Fruit fly (Drosophila melanogaster) whole organism, embryonic: ENCODE results near the gene me31B.

Experiments used
- B-H1 ChIP-seq: fragments of 200-800 bp; sonication (Bioruptor generic); IDR thresholded peaks from 3 replicates; pipeline ENCODE4 v1.3.6; 2022; ENCODE audit warnings: missing biosample characterization, missing genetic modification characterization
- BtbVII ChIP-seq: fragments of 200-800 bp; sonication (Bioruptor generic); optimal IDR thresholded peaks from 3 replicates; lab custom pipeline; 2017; ENCODE audit warnings: missing biosample characterization, mild to moderate bottlenecking, missing genetic modification characterization
- CG12659 ChIP-seq: fragments of 200-800 bp; sonication (Bioruptor generic); optimal IDR thresholded peaks from 3 replicates; lab custom pipeline; 2017; ENCODE audit warnings: mild to moderate bottlenecking, missing biosample characterization, missing genetic modification reagents, missing genetic modification characterization
- CG12744 ChIP-seq: fragments of 200-800 bp; sonication (Bioruptor generic); optimal IDR thresholded peaks from 2 replicates; lab custom pipeline; 2016; ENCODE audit warnings: missing biosample characterization, missing genetic modification characterization
- CG30403 ChIP-seq: fragments of 200-800 bp; sonication (Bioruptor generic); optimal IDR thresholded peaks from 3 replicates; lab custom pipeline; 2016; ENCODE audit warnings: missing biosample characterization, missing genetic modification characterization
- MBD-R2 ChIP-seq: fragments of 200-800 bp; sonication (Bioruptor generic); IDR thresholded peaks from 2 replicates; pipeline ENCODE4 v1.3.6; 2022; ENCODE audit warnings: missing biosample characterization, missing genetic modification characterization
- MESR4 ChIP-seq: fragments of 200-800 bp; sonication (Bioruptor generic); optimal IDR thresholded peaks from 2 replicates; lab custom pipeline; 2018; ENCODE audit warnings: missing biosample characterization, mild to moderate bottlenecking, missing genetic modification characterization, moderate library complexity
- Myb ChIP-seq: fragments of 200-800 bp; sonication (Bioruptor generic); optimal IDR thresholded peaks from 2 replicates; lab custom pipeline; 2016; ENCODE audit warnings: missing biosample characterization, missing genetic modification characterization
- Poxn ChIP-seq: fragments of 200-800 bp; sonication (Bioruptor generic); IDR thresholded peaks from 2 replicates; pipeline ENCODE4 v1.3.6; 2022; ENCODE audit warnings: missing biosample characterization, missing genetic modification characterization
- Sry-β ChIP-seq: fragments of 200-800 bp; sonication (Bioruptor generic); optimal IDR thresholded peaks from 2 replicates; lab custom pipeline; 2018; ENCODE audit warnings: missing biosample characterization, mild to moderate bottlenecking, missing genetic modification characterization, moderate library complexity
- ac ChIP-seq: fragments of 200-800 bp; sonication (Bioruptor generic); optimal IDR thresholded peaks from 3 replicates; lab custom pipeline; 2017; ENCODE audit warnings: missing biosample characterization, mild to moderate bottlenecking, missing genetic modification characterization
- bowl ChIP-seq: fragments of 200-800 bp; sonication (Bioruptor generic); IDR thresholded peaks from 2 replicates; pipeline ENCODE4 v1.3.6; 2022; ENCODE audit warnings: missing biosample characterization, missing genetic modification characterization
- scrt ChIP-seq: fragments of 200-800 bp; sonication (Bioruptor generic); optimal IDR thresholded peaks from 2 replicates; lab custom pipeline; 2018; ENCODE audit warnings: missing biosample characterization, mild to moderate bottlenecking, missing genetic modification characterization, moderate library complexity

DNA sequence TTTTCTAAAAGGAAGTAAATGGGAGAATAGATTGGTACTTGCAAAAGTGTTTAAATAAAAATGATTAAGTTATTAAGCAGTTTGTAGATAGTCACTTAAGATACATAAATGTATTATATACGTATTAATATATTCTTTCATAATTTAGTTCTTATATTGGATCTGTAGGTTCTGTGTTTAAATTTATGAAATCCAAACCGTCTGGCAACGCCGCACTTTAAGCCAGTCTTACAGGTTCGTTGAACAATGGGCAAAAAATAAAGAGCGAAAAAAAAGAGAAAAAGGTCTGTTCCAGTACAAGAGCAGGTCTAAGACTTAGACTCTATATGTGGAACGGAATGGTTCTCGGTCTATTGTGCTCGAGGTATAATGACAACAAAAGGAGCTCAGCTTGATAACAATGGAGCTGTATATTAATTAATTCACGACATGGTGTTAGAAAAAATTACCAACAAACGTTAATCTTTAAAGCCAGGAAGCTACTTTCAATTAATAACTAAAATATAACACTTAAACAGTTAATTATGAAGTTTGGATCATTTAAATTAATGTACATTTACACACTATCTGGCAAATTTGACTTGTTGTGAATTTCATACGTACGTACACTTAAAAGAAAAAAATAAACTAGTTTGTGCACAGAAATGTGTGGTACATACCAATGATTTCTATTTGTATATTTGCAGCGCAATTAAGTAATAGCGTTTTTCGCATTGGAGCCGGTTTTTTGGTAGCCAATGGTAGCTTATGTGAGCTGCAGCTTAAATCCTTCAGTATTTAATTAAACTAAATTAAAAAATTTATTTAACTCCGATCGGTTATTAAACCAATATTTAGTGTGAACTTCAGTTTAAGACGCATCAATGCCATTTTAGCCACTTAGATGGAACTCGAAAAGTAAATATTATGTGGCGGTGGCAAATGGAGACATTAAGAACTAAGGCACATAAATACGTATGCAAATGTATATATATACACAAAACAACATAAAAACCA lies 30.0 kb upstream of the me31B start, which contains the start of gene CG5731:
- 0 out of 2 replicates have a peak, but pooled peaks have one; percentile 17 for TF ChIP-seq MBD-R2 (GFP tag; lab: Robert Waterston, UW)
- TF ChIP-seq scrt (GFP tag; lab: Kevin White, UChicago): no peak
- TF ChIP-seq BtbVII (GFP tag; lab: Kevin White, UChicago): no peak
- no peak for TF ChIP-seq ac (GFP tag; lab: Kevin White, UChicago)
- no peak for TF ChIP-seq CG30403 (GFP tag; lab: Kevin White, UChicago)
- no peak for TF ChIP-seq B-H1
- TF ChIP-seq bowl: no peak
- no peak for TF ChIP-seq CG12744 (GFP tag; lab: Kevin White, UChicago)
- no peak for TF ChIP-seq Sry-β (GFP tag; lab: Kevin White, UChicago)
- TF ChIP-seq CG12659 (GFP tag; lab: Kevin White, UChicago): no peak
- TF ChIP-seq Myb (GFP tag; lab: Kevin White, UChicago): no peak
- no peak for TF ChIP-seq Poxn (GFP tag; lab: Robert Waterston, UW)
- TF ChIP-seq MESR4 (GFP tag; lab: Kevin White, UChicago): no peak
